Fruit fly (Drosophila melanogaster) whole organism, pupa: ENCODE results near the gene CG42296.

Experiments used
- CG12605 ChIP-seq: fragments of 200-800 bp; sonication (Bioruptor generic); IDR thresholded peaks from 2 replicates; pipeline ENCODE4 v1.3.6; 2022; ENCODE audit warnings: missing biosample characterization, missing genetic modification characterization
- CG13204 ChIP-seq: fragments of 200-800 bp; sonication (Bioruptor generic); optimal IDR thresholded peaks from 2 replicates; lab custom pipeline; 2018; ENCODE audit warnings: missing biosample characterization, mild to moderate bottlenecking, missing genetic modification characterization, moderate library complexity
- CG14655 ChIP-seq: fragments of 200-800 bp; sonication (Bioruptor generic); optimal IDR thresholded peaks from 3 replicates; lab custom pipeline; 2017; ENCODE audit warnings: mild to moderate bottlenecking, missing biosample characterization, missing genetic modification reagents, missing genetic modification characterization
- CG4496 ChIP-seq: fragments of 200-800 bp; sonication (Bioruptor generic); IDR thresholded peaks from 3 replicates; pipeline ENCODE4 v1.3.6; 2022; ENCODE audit warnings: missing biosample characterization, missing genetic modification characterization
- CG9948 ChIP-seq: fragments of 200-800 bp; sonication (Bioruptor generic); optimal IDR thresholded peaks from 2 replicates; lab custom pipeline; 2018; ENCODE audit warnings: missing biosample characterization, mild to moderate bottlenecking, missing genetic modification characterization, moderate library complexity
- D1 ChIP-seq: fragments of 200-800 bp; sonication (Bioruptor generic); optimal IDR thresholded peaks from 2 replicates; lab custom pipeline; 2018; ENCODE audit warnings: missing biosample characterization, mild to moderate bottlenecking, missing genetic modification characterization, moderate library complexity
- Snoo ChIP-seq: fragments of 200-800 bp; sonication (Bioruptor generic); optimal IDR thresholded peaks from 3 replicates; lab custom pipeline; 2017; ENCODE audit warnings: missing biosample characterization, mild to moderate bottlenecking, missing genetic modification characterization, inconsistent platforms
- fd96Ca ChIP-seq: fragments of 200-800 bp; sonication (Bioruptor generic); IDR thresholded peaks from 3 replicates; pipeline ENCODE4 v1.3.6; 2022; ENCODE audit warnings: missing biosample characterization, missing genetic modification characterization

DNA sequence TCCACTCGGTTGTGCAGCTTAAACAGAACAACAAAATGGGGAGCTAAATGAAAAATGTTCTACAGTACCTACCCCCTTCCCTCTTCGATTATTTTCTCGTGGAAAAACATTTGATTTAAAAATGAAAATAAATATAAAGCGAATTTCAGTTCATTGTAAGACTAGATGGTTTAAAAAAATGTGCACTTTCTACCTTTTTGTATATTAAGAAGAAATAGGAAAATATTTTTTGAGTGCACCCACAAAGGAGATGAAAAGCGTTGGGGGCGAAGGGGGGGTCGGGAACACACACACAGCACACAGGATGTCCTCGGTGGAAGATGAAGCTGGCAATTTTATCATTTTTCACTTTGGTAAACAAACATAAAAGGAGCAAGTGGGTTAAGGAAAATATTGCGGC lies 13.0 kb downstream of the CG42296 start:
- TF ChIP-seq CG13204 (GFP tag; lab: Kevin White, UChicago) (no peak), Snoo (tag; lab: Kevin White, UChicago) (no peak), CG9948 (tag; lab: Kevin White, UChicago) (no peak), CG4496 (GFP tag; lab: Robert Waterston, UW) (no peak), CG14655 (GFP tag; lab: Kevin White, UChicago) (no peak), D1 (tag; lab: Kevin White, UChicago) (no peak), fd96Ca (GFP tag; lab: Robert Waterston, UW) (no peak), CG12605 (no peak)
